Worm (Caenorhabditis elegans) whole organism, early embryonic: ENCODE data around the gene glb-34.

Experiments used
- ama-1 ChIP-seq: fragments of 150-350 bp; optimal IDR thresholded peaks from 2 replicates; lab custom pipeline; 2014
- flt-1 ChIP-seq: fragments of 200-800 bp; sonication (Bioruptor generic); IDR thresholded peaks from 2 replicates; pipeline ENCODE4 v1.3.6; 2022; ENCODE audit warnings: missing genetic modification characterization, missing compliant biosample characterization
- pes-1 ChIP-seq: fragments of 200-800 bp; sonication (Bioruptor generic); IDR thresholded peaks from 2 replicates; pipeline ENCODE4 v1.3.6; 2022; ENCODE audit warnings: missing genetic modification reagents, missing genetic modification characterization, missing compliant biosample characterization
- scrt-1 ChIP-seq: fragments of 200-800 bp; sonication (Bioruptor generic); IDR thresholded peaks from 2 replicates; pipeline ENCODE4 v1.3.6; 2022; ENCODE audit warnings: missing genetic modification characterization, missing compliant biosample characterization
- tra-4 ChIP-seq: sonication (generic microtip); optimal IDR thresholded peaks from 2 replicates; lab custom pipeline; 2017; ENCODE audit warnings: missing genetic modification characterization, missing compliant biosample characterization

ce11 chrIV:14565062-14565461 lies 7.4 kb downstream of the glb-34 start, which contains the start of gene Y57G11B.2:
- TF ChIP-seq scrt-1 (GFP tag; lab: Robert Waterston, UW) (no peak), tra-4 (tag; lab: Kevin White, UChicago) (no peak), ama-1 (lab: Kevin White, UChicago) (no peak), flt-1 (GFP tag; lab: Robert Waterston, UW) (no peak), pes-1 (GFP tag; lab: Robert Waterston, UW) (no peak)
